Worm (Caenorhabditis elegans) whole organism, L4/young adult: ENCODE measurements around the gene C46A5.4.

Source experiments
- W03F9.2 ChIP-seq: fragments of 150-350 bp; optimal IDR thresholded peaks from 2 replicates; lab custom pipeline; 2014; ENCODE audit warnings: missing biosample characterization, missing genetic modification characterization
- him-1 ChIP-seq: sonication (generic microtip); optimal IDR thresholded peaks from 2 replicates; lab custom pipeline; 2016; ENCODE audit warnings: missing genotype, missing genetic modification reagents, missing genetic modification characterization, missing compliant biosample characterization

- TF ChIP-seq him-1 (tag; lab: Kevin White, UChicago) (no peak), W03F9.2 (peak; percentile 46)
These were observed 17.1 kb upstream of the C46A5.4 start, which contains the start of the genes hcf-1 and swd-2.2 for ce11 chrIV:7774206-7774605.
